Worm (Caenorhabditis elegans): Measurements from ENCODE around the gene F38B2.2.

F38B2.2 gene

ce11 chrX:11279276-11279675 is at the start of gene F38B2.2:
TSS of gene F38B2.2 (minus strand) at chrX:11279376.
- no peak for TF ChIP-seq dao-5 (tag; optimal IDR thresholded peaks at IDR 0.05)
- TF ChIP-seq W03F9.2 (tag; optimal IDR thresholded peaks at IDR 0.05) = no peak
- TF ChIP-seq him-1 (tag; optimal IDR thresholded peaks at IDR 0.05) = no peak

DNA sequence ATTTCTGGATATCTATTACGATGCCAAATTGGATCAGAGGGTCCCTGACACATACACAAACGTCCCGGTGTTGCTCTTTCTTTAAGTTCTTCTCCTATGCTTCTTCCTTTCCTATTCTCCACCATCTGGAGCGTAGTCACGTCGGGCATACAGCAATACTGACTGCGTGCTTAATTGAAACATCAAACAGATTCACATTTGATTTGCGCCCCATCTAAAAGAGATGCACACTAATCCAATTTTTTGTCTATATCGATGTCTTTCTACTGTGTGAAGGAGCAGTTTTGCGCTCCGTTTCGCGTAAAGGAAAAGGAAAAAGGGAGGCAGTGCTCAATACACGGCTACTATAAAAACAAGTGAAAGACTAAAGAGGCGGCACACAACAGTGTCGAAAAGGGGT is 49.5 kb upstream of the F38B2.2 start:
- TF ChIP-seq him-1 (tag; optimal IDR thresholded peaks at IDR 0.05) (no peak), W03F9.2 (tag; optimal IDR thresholded peaks at IDR 0.05) (no peak), dao-5 (tag; optimal IDR thresholded peaks at IDR 0.05) (no peak)

- TF ChIP-seq W03F9.2 (tag; optimal IDR thresholded peaks at IDR 0.05) (no peak), dao-5 (tag; optimal IDR thresholded peaks at IDR 0.05) (no peak), him-1 (tag; optimal IDR thresholded peaks at IDR 0.05) (no peak)
These were observed 47.7 kb upstream of the F38B2.2 start, which contains the start of gene ZK455.5 for ce11 chrX:11326827-11327226. TSS of gene ZK455.5 (minus strand) at chrX:11326927.

- TF ChIP-seq W03F9.2 (tag; optimal IDR thresholded peaks at IDR 0.05) (no peak), him-1 (tag; optimal IDR thresholded peaks at IDR 0.05) (no peak), dao-5 (tag; optimal IDR thresholded peaks at IDR 0.05) (no peak)
These were observed 45.1 kb upstream of the F38B2.2 start, which contains the start of gene asm-2 for ce11 chrX:11324240-11324639. TSS of gene asm-2 (minus strand) at chrX:11324251.

- TF ChIP-seq W03F9.2 (tag; optimal IDR thresholded peaks at IDR 0.05) (no peak), dao-5 (tag; optimal IDR thresholded peaks at IDR 0.05) (no peak), him-1 (tag; optimal IDR thresholded peaks at IDR 0.05) (no peak)
These were observed 44.0 kb upstream of the F38B2.2 start for ce11 chrX:11323225-11323624.

DNA sequence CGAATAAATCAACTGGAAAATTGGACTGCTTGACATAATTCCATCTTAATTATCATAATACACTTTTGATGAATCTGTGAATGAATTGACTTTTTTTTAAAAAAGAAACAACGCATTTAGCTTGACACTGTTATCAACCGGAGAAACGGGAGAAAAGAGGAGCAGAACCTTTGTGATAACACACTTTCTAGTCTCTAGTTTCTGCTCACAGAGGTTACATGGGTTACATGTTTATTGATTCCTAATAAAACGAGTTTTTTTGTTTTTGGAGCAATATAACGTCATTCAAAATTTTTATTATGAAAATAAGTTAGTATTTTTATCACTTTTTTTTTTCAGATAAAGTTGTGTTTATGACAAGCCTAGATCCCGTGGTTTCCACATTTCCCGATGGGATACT is 38.8 kb upstream of the F38B2.2 start, which contains the start of gene hizr-1:
Gene hizr-1 (plus strand): TSS at position 340 of the 400 bp plus-strand sequence.
- TF ChIP-seq dao-5 (tag; optimal IDR thresholded peaks at IDR 0.05) (no peak), him-1 (tag; optimal IDR thresholded peaks at IDR 0.05) (no peak), W03F9.2 (tag; optimal IDR thresholded peaks at IDR 0.05) (no peak)

DNA sequence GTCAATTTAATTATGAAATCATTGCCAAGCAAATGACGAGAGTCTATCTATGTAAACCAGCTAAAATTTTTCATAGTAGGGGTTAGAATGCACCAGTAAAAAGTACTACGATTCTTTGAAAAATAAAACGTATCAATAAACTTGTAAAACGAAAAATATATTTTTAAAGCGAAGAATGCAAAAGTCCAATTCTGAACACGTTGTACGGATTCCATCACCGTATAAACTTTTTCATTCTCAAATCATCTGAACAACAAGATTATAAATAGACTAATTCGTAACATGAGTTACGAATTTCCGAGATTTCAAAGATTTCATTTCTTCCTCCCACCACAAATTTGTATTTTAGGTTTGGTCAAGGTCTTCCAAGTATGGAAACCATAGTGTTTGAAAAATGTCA is 37.6 kb upstream of the F38B2.2 start, which contains the start of gene nlp-57:
Gene nlp-57 (plus strand): TSS at position 301 of the 400 bp plus-strand sequence.
- TF ChIP-seq W03F9.2 (tag; optimal IDR thresholded peaks at IDR 0.05) (no peak), dao-5 (tag; optimal IDR thresholded peaks at IDR 0.05) (no peak), him-1 (tag; optimal IDR thresholded peaks at IDR 0.05) (no peak)

DNA sequence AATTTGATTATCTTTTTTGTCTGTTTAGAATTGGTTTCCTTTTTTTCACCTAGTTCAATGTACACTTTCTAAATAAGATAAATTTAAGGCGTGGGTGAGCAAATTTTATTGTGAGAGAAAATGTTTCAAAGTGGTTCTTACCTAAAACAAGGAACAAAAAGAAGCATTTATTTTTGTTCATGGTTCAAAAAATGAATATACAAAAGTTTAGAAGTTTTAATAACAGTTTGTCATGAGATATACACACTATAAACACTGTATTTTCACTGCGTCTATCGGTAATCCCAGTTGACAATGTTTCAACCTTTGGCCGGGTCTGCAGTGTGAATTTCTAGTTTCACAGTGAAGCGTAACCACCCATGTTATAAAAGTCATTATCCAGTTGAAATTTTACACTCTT is 36.2 kb upstream of the F38B2.2 start, which contains the start of gene F08G12.11:
Gene F08G12.11 (minus strand): TSS at position 181 of the 400 bp plus-strand sequence.
- TF ChIP-seq W03F9.2 (tag; optimal IDR thresholded peaks at IDR 0.05) (no peak), him-1 (tag; optimal IDR thresholded peaks at IDR 0.05) (no peak), dao-5 (tag; optimal IDR thresholded peaks at IDR 0.05) (no peak)

DNA sequence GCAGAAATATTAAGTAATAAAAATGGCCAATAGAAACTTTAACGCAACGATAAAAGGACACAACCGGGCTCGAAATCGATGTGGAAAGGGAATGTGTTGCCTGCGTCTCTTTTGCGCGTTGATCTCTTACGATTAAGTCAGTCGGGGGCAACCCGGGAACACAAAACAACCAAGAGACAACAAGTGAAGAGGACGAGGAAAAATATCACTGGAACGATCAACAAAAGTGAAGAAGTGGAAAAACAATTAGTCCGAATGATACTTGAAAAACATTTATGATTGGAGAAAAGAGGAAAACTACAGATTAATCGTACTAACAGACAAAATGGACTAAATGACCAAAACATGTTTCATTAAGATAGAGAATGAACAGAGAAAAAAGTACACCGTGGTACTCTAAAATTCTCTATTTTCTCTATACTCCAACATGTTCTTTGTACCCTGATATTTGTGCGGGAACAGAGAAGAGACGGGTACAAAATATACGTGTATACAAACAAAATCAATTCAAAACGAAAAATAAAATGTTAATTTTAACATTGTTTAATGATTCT is 31.2 kb upstream of the F38B2.2 start, which contains the start of gene F08G12.5:
Gene F08G12.5 (minus strand): TSS at position 1 of the 554 bp plus-strand sequence.
- no peak for TF ChIP-seq dao-5 (tag; optimal IDR thresholded peaks at IDR 0.05)
- TF ChIP-seq him-1 (tag; optimal IDR thresholded peaks at IDR 0.05) = no peak
- no peak for TF ChIP-seq W03F9.2 (tag; optimal IDR thresholded peaks at IDR 0.05)

DNA sequence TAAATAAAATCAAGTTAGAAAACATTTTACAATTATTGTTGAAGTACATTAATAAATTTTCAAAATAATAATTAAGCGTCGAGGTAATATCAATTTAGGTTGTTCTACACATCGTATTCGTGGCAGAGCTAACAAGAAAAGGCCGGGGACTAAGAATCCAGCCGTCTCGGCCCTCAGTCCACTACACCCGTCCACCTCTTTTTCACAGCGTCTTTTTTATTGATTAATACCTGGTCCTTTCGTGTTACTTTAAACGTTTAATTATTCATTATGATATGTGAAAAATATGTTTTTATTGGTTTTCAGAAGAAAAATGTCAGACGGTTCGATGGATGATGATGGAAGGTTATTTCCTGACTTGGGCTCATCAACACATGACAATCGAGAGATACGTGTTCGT is 27.9 kb upstream of the F38B2.2 start, which contains the start of gene vhl-1:
Gene vhl-1 (plus strand): TSS at position 301 of the 400 bp plus-strand sequence.
- TF ChIP-seq him-1 (tag; optimal IDR thresholded peaks at IDR 0.05) = no peak
- no peak for TF ChIP-seq W03F9.2 (tag; optimal IDR thresholded peaks at IDR 0.05)
- TF ChIP-seq dao-5 (tag; optimal IDR thresholded peaks at IDR 0.05) = no peak

ce11 chrX:11305773-11306172 is 26.6 kb upstream of the F38B2.2 start, which contains the start of gene F08G12.1:
TSS of gene F08G12.1 (minus strand) at chrX:11305873.
- no peak for TF ChIP-seq him-1 (tag; optimal IDR thresholded peaks at IDR 0.05)
- TF ChIP-seq dao-5 (tag; optimal IDR thresholded peaks at IDR 0.05) = no peak
- TF ChIP-seq W03F9.2 (tag; optimal IDR thresholded peaks at IDR 0.05) = no peak

- TF ChIP-seq dao-5 (tag; optimal IDR thresholded peaks at IDR 0.05) (no peak), him-1 (tag; optimal IDR thresholded peaks at IDR 0.05) (peak; percentile 37)
These were observed 20.6 kb upstream of the F38B2.2 start, which contains the start of the genes snrp-40.1 and F08G12.3 for ce11 chrX:11299642-11300307. TSS of gene snrp-40.1 (minus strand) at chrX:11299784. TSS of gene F08G12.3 (plus strand) at chrX:11300257.

- no peak for TF ChIP-seq him-1 (tag; optimal IDR thresholded peaks at IDR 0.05)
- no peak for TF ChIP-seq W03F9.2 (tag; optimal IDR thresholded peaks at IDR 0.05)
- TF ChIP-seq dao-5 (tag; optimal IDR thresholded peaks at IDR 0.05) = no peak
These were observed 17.6 kb upstream of the F38B2.2 start, which contains the start of gene inx-2 for ce11 chrX:11296683-11297365. TSS of gene inx-2 (minus strand) at chrX:11296733.

Measured in whole organism, L4/young adult.